Fruit fly (Drosophila melanogaster) whole organism, pupa: ENCODE data around the gene CG11109.

Source experiments
- CG12605 ChIP-seq: fragments of 200-800 bp; sonication (Bioruptor generic); IDR thresholded peaks from 2 replicates; pipeline ENCODE4 v1.3.6; 2022; ENCODE audit warnings: missing biosample characterization, missing genetic modification characterization
- CG32121 ChIP-seq: fragments of 200-800 bp; sonication (Bioruptor generic); IDR thresholded peaks from 2 replicates; pipeline ENCODE4 v1.3.6; 2022; ENCODE audit warnings: missing biosample characterization, missing genetic modification characterization
- CG34367 ChIP-seq: fragments of 200-800 bp; sonication (Bioruptor generic); optimal IDR thresholded peaks from 2 replicates; lab custom pipeline; 2018; ENCODE audit warnings: missing biosample characterization, mild to moderate bottlenecking, missing genetic modification characterization
- CG8301 ChIP-seq: fragments of 200-800 bp; sonication (Bioruptor generic); optimal IDR thresholded peaks from 2 replicates; lab custom pipeline; 2018; ENCODE audit warnings: missing biosample characterization, mild to moderate bottlenecking, missing genetic modification characterization
- CG9948 ChIP-seq: fragments of 200-800 bp; sonication (Bioruptor generic); optimal IDR thresholded peaks from 2 replicates; lab custom pipeline; 2018; ENCODE audit warnings: missing biosample characterization, mild to moderate bottlenecking, missing genetic modification characterization, moderate library complexity
- D1 ChIP-seq: fragments of 200-800 bp; sonication (Bioruptor generic); optimal IDR thresholded peaks from 2 replicates; lab custom pipeline; 2018; ENCODE audit warnings: missing biosample characterization, mild to moderate bottlenecking, missing genetic modification characterization, moderate library complexity
- EcR ChIP-seq: fragments of 200-800 bp; sonication (Bioruptor generic); optimal IDR thresholded peaks from 3 replicates; lab custom pipeline; 2019; ENCODE audit warnings: missing biosample characterization, missing genetic modification characterization, mild to moderate bottlenecking, moderate library complexity, missing genetic modification reagents
- Ets98B ChIP-seq: fragments of 200-800 bp; sonication (Bioruptor generic); IDR thresholded peaks from 2 replicates; pipeline ENCODE4 v1.3.6; 2022; ENCODE audit warnings: missing biosample characterization, missing genetic modification characterization
- fd96Ca ChIP-seq: fragments of 200-800 bp; sonication (Bioruptor generic); IDR thresholded peaks from 3 replicates; pipeline ENCODE4 v1.3.6; 2022; ENCODE audit warnings: missing biosample characterization, missing genetic modification characterization
- rn ChIP-seq: fragments of 200-800 bp; sonication (Bioruptor generic); IDR thresholded peaks from 2 replicates; pipeline ENCODE4 v1.3.6; 2022; ENCODE audit warnings: missing biosample characterization, missing genetic modification characterization

dm6 chr3L:22835144-22835964 is 36.6 kb upstream of the CG11109 start, which contains the start of gene jim:
- TF ChIP-seq CG34367 (tag; lab: Kevin White, UChicago) = peak; percentile 38
- TF ChIP-seq EcR (GFP tag; lab: Kevin White, UChicago) = peak; percentile 88
- TF ChIP-seq CG32121 (GFP tag; lab: Robert Waterston, UW) = peak; percentile 60; the same call in 1 of the 2 replicates
- no peak for TF ChIP-seq D1 (tag; lab: Kevin White, UChicago)
- TF ChIP-seq CG12605 (GFP tag; lab: Robert Waterston, UW) = peak; percentile 80
- peak; percentile 68 for TF ChIP-seq Ets98B (GFP tag; lab: Robert Waterston, UW)
- TF ChIP-seq CG8301 (tag; lab: Kevin White, UChicago) = peak; percentile 33
- TF ChIP-seq CG9948 (tag; lab: Kevin White, UChicago) = no peak
- TF ChIP-seq rn (GFP tag; lab: Robert Waterston, UW) = no peak
- TF ChIP-seq fd96Ca (GFP tag; lab: Robert Waterston, UW) = peak; percentile 82; the same call in 2 of the 3 replicates
